Worm (Caenorhabditis elegans): ENCODE results near the gene nars-2.

DNA sequence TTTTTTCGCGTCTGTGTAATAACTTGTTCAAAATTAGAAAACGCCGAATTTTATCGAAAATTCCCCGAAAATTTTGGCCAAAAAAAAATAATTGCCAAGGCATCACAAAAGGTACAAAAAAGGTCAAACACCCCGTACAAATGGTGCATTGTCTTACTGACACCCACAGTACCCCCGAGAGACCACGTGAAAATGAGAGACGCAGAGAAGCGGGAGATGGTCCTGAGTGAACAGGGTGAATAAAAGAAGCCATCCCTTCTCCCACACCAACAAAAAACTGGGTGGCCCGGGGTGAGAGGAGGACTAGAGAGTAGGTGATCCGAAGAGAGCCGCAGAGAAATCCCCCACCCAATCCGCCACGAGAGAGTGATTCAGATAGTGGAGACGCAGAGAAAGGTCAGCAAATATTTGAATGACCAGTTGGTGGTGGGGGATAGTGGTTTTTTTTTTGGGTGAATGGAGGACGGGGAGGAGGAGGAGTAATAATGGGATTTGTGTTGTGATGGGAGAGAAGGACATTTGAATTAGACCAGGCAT is 19.2 kb downstream of the nars-2 start:
- TF ChIP-seq ama-1 (optimal IDR thresholded peaks at IDR 0.05) (no peak), sdc-2 (tag; optimal IDR thresholded peaks at IDR 0.05) (peak; percentile 37), gmeb-2 (tag; optimal IDR thresholded peaks at IDR 0.05) (no peak), K02D7.2 (tag; optimal IDR thresholded peaks at IDR 0.05) (no peak), Y22D7AL.16 (tag; optimal IDR thresholded peaks at IDR 0.05) (no peak), pha-4 (tag; optimal IDR thresholded peaks at IDR 0.05) (no peak), pqm-1 (tag; optimal IDR thresholded peaks at IDR 0.05) (no peak), fkh-10 (GFP tag; optimal IDR thresholded peaks at IDR 0.05) (no peak), K09A11.1 (tag; optimal IDR thresholded peaks at IDR 0.05; ENCODE audit: insufficient read depth) (no peak), syd-9 (tag; optimal IDR thresholded peaks at IDR 0.05) (no peak)
